Fruit fly (Drosophila melanogaster): ENCODE measurements around the gene Mettl2.

dm6 chr3L:1629064-1629777 is 9.8 kb downstream of the Mettl2 start, which contains the start of gene GC:
- TF ChIP-seq ovo (GFP tag; optimal IDR thresholded peaks at IDR 0.05) = no peak
- no peak for TF ChIP-seq CG33017 (tag; optimal IDR thresholded peaks at IDR 0.05)
- TF ChIP-seq Mnt (GFP tag; optimal IDR thresholded peaks at IDR 0.05) = no peak
- no peak for TF ChIP-seq CG11617 (GFP tag; optimal IDR thresholded peaks at IDR 0.05)
- no peak for TF ChIP-seq tj (GFP tag; optimal IDR thresholded peaks at IDR 0.05)
- TF ChIP-seq bab1 (GFP tag; optimal IDR thresholded peaks at IDR 0.05) = no peak
- no peak for TF ChIP-seq cnc (optimal IDR thresholded peaks at IDR 0.05)
- TF ChIP-seq CG12768 (GFP tag; optimal IDR thresholded peaks at IDR 0.05) = no peak
- no peak for TF ChIP-seq CG5204 (GFP tag; optimal IDR thresholded peaks at IDR 0.05)
- no peak for TF ChIP-seq cic (GFP tag; optimal IDR thresholded peaks at IDR 0.05)
- no peak for TF ChIP-seq CG7045 (GFP tag; optimal IDR thresholded peaks at IDR 0.05)

Data from whole organism, adult.